Worm (Caenorhabditis elegans) whole organism, mixed stage, embryonic: Measurements from ENCODE around the gene F31B9.3.

Experiments used
- M03D4.4 ChIP-seq: sonication (generic microtip); optimal IDR thresholded peaks from 2 replicates; lab custom pipeline; 2017; ENCODE audit warnings: mild to moderate bottlenecking, missing genetic modification characterization, missing compliant biosample characterization
- bed-3 ChIP-seq: fragments of 200-800 bp; sonication (Bioruptor generic); optimal IDR thresholded peaks from 3 replicates; lab custom pipeline; 2018; ENCODE audit warnings: mild to moderate bottlenecking, missing genetic modification characterization, moderate library complexity, missing compliant biosample characterization
- blmp-1 ChIP-seq: fragments of 150-350 bp; optimal IDR thresholded peaks from 2 replicates; lab custom pipeline; 2014; ENCODE audit warnings: missing biosample characterization, missing genetic modification characterization
- ceh-39 ChIP-seq: fragments of 150-350 bp; optimal IDR thresholded peaks from 2 replicates; lab custom pipeline; 2014; ENCODE audit warnings: missing biosample characterization, missing genetic modification characterization
- ceh-83 ChIP-seq: fragments of 200-800 bp; sonication (Bioruptor generic); optimal IDR thresholded peaks from 2 replicates; lab custom pipeline; 2018; ENCODE audit warnings: mild to moderate bottlenecking, missing genetic modification characterization, missing compliant biosample characterization
- ces-1 ChIP-seq: fragments of 150-350 bp; optimal IDR thresholded peaks from 2 replicates; lab custom pipeline; 2014; ENCODE audit warnings: missing biosample characterization, missing genetic modification reagents, missing genetic modification characterization
- cnd-1 ChIP-seq: fragments of 200-800 bp; sonication (Bioruptor generic); optimal IDR thresholded peaks from 2 replicates; lab custom pipeline; 2018; ENCODE audit warnings: mild to moderate bottlenecking, missing genetic modification characterization, missing compliant biosample characterization
- drap-1 ChIP-seq: fragments of 200-800 bp; sonication (Bioruptor generic); optimal IDR thresholded peaks from 3 replicates; lab custom pipeline; 2018; ENCODE audit warnings: mild to moderate bottlenecking, missing genetic modification characterization, missing compliant biosample characterization
- elt-3 ChIP-seq: fragments of 150-350 bp; optimal IDR thresholded peaks from 2 replicates; lab custom pipeline; 2014; ENCODE audit warnings: missing biosample characterization, missing genetic modification characterization
- hlh-1 ChIP-seq: fragments of 150-350 bp; optimal IDR thresholded peaks from 2 replicates; lab custom pipeline; 2014; ENCODE audit warnings: missing biosample characterization, missing genetic modification reagents, missing genetic modification characterization
- lin-13 ChIP-seq: fragments of 150-350 bp; optimal IDR thresholded peaks from 2 replicates; lab custom pipeline; 2014; ENCODE audit warnings: missing biosample characterization, missing genetic modification characterization
- lin-32 ChIP-seq: fragments of 200-800 bp; sonication (Bioruptor generic); optimal IDR thresholded peaks from 2 replicates; lab custom pipeline; 2018; ENCODE audit warnings: mild to moderate bottlenecking, missing genetic modification characterization, missing compliant biosample characterization
- lsy-2 ChIP-seq: fragments of 150-350 bp; optimal IDR thresholded peaks from 2 replicates; lab custom pipeline; 2014; ENCODE audit warnings: missing biosample characterization, missing genetic modification characterization
- mab-5 ChIP-seq: fragments of 150-350 bp; optimal IDR thresholded peaks from 2 replicates; lab custom pipeline; 2014; ENCODE audit warnings: missing biosample characterization, missing genetic modification characterization
- mep-1 ChIP-seq: fragments of 150-350 bp; optimal IDR thresholded peaks from 2 replicates; lab custom pipeline; 2017; ENCODE audit warnings: missing biosample characterization, missing genetic modification reagents, missing genetic modification characterization, inconsistent platforms
- mls-2 ChIP-seq: sonication (generic microtip); optimal IDR thresholded peaks from 2 replicates; lab custom pipeline; 2016; ENCODE audit warnings: mild to moderate bottlenecking, missing genetic modification characterization, moderate library complexity, missing compliant biosample characterization
- nhr-2 ChIP-seq: fragments of 150-350 bp; optimal IDR thresholded peaks from 2 replicates; lab custom pipeline; 2014; ENCODE audit warnings: missing biosample characterization, missing genetic modification characterization
- nhr-237 ChIP-seq: fragments of 150-350 bp; optimal IDR thresholded peaks from 2 replicates; lab custom pipeline; 2014; ENCODE audit warnings: missing biosample characterization, missing genetic modification characterization
- nhr-28 ChIP-seq: fragments of 150-350 bp; optimal IDR thresholded peaks from 2 replicates; lab custom pipeline; 2014; ENCODE audit warnings: missing biosample characterization, missing genetic modification characterization
- nhr-76 ChIP-seq: sonication (generic microtip); optimal IDR thresholded peaks from 2 replicates; lab custom pipeline; 2017; ENCODE audit warnings: missing biosample characterization, missing genetic modification characterization
- sem-2 ChIP-seq: fragments of 200-800 bp; sonication (Bioruptor generic); optimal IDR thresholded peaks from 2 replicates; lab custom pipeline; 2018; ENCODE audit warnings: mild to moderate bottlenecking, missing genetic modification characterization, missing compliant biosample characterization
- snpc-4 ChIP-seq: fragments of 150-350 bp; optimal IDR thresholded peaks from 2 replicates; lab custom pipeline; 2014; ENCODE audit warnings: missing biosample characterization, missing genetic modification characterization
- sptf-1 ChIP-seq: sonication (generic microtip); optimal IDR thresholded peaks from 2 replicates; lab custom pipeline; 2017; ENCODE audit warnings: mild to moderate bottlenecking, missing genetic modification characterization, moderate library complexity, missing compliant biosample characterization
- unc-120 ChIP-seq: sonication (generic microtip); optimal IDR thresholded peaks from 2 replicates; lab custom pipeline; 2017; ENCODE audit warnings: missing genetic modification characterization, missing compliant biosample characterization; ENCODE audit not compliant: poor library complexity, severe bottlenecking
- unc-39 ChIP-seq: fragments of 150-350 bp; optimal IDR thresholded peaks from 2 replicates; lab custom pipeline; 2014; ENCODE audit warnings: missing biosample characterization, missing genetic modification characterization
- unc-62 ChIP-seq: fragments of 150-350 bp; optimal IDR thresholded peaks from 2 replicates; lab custom pipeline; 2014; ENCODE audit warnings: missing biosample characterization, missing genetic modification reagents, missing genetic modification characterization
- zip-8 ChIP-seq: fragments of 150-350 bp; optimal IDR thresholded peaks from 2 replicates; lab custom pipeline; 2014; ENCODE audit warnings: missing biosample characterization, missing genetic modification characterization
- ztf-11 ChIP-seq: fragments of 150-350 bp; optimal IDR thresholded peaks from 2 replicates; lab custom pipeline; 2014; ENCODE audit warnings: missing biosample characterization, missing genetic modification characterization

Gene F31B9.3

DNA sequence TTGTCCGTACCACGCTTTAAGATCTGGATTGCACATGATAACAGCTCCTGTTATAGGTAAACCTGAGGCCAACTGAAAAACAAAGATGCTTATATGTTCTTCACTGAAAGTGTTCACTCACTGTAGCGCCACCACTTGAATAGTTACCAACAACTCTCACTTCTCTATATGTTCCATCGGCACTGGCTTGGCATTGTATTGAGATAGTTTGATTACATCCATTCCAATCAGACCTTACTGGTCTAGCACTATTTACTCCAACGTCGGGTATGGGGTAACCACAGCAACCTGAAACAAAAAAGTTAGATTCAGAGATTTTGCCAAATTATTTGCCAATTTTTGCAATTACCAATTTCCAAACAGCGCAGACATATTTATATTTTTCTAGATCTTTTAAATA lies 7.8 kb upstream of the F31B9.3 start:
- TF ChIP-seq ces-1 (GFP tag; lab: Kevin White, UChicago) = no peak
- TF ChIP-seq M03D4.4 (tag; lab: Kevin White, UChicago) = no peak
- no peak for TF ChIP-seq snpc-4 (tag; lab: Kevin White, UChicago)
- TF ChIP-seq mep-1 = no peak
- no peak for TF ChIP-seq nhr-237 (tag; lab: Kevin White, UChicago)
- no peak for TF ChIP-seq ceh-83
- no peak for TF ChIP-seq cnd-1
- no peak for TF ChIP-seq unc-39 (tag; lab: Kevin White, UChicago)
- TF ChIP-seq unc-120 (tag; lab: Kevin White, UChicago) = no peak
- TF ChIP-seq nhr-2 = no peak
- no peak for TF ChIP-seq drap-1 (GFP tag; lab: Kevin White, UChicago)
- no peak for TF ChIP-seq ztf-11 (tag; lab: Kevin White, UChicago)
- no peak for TF ChIP-seq zip-8 (tag; lab: Kevin White, UChicago)

DNA sequence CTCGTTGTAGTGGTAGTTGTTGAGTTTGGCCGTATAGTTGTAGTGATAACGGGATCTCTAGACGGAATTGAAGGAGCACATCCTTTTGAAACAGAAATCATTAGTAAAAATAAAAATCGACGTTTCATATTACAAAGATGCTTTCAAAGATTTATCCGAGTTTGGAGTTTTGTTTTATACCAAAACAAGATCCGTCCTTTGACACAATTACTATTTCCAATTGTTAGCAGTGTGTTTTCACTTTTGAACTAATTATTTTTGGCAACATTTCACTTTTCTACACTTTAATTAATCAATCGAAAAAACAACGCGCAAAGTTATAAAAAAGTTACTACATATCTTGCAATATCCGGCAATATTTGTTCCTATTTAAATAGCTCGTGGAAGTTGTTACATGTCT lies 6.5 kb upstream of the F31B9.3 start, which contains the start of the genes F31B9.4 and F31B9.2:
TSS of gene F31B9.4 (minus strand) at position 101 of the 400 bp plus-strand sequence.
TSS of gene F31B9.2 (plus strand) at position 368 of the 400 bp plus-strand sequence.
- TF ChIP-seq unc-39 (tag; lab: Kevin White, UChicago) = no peak
- no peak for TF ChIP-seq nhr-28 (tag; lab: Kevin White, UChicago)

DNA sequence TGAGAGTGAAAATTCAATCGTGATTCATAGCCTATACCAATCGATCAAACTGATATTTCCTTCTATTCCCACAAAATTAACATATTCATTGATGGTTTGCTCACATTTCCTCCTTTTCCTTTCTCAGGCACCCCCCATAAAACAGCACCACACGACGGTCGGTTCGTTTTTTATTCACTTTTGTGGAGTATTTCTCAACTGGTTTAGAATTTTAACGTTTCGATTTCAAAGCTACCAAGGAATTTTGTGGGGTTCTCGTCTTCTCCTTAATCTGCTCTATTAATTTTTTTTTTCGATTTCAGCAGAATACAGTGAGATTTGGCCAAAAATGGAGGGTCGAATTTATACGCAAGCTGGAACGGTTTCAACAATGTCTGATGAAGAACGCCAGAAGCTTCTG lies 4.2 kb upstream of the F31B9.3 start, which contains the start of gene F31B9.7:
TSS of gene F31B9.7 (plus strand) at position 301 of the 400 bp plus-strand sequence.
- TF ChIP-seq lsy-2 (tag; lab: Kevin White, UChicago) (no peak), sem-2 (no peak), lin-13 (no peak), unc-120 (tag; lab: Kevin White, UChicago) (no peak), mab-5 (tag; lab: Kevin White, UChicago) (no peak), unc-39 (tag; lab: Kevin White, UChicago) (no peak), elt-3 (tag; lab: Kevin White, UChicago) (no peak), nhr-76 (tag; lab: Kevin White, UChicago) (no peak), bed-3 (no peak), ceh-39 (no peak), drap-1 (GFP tag; lab: Kevin White, UChicago) (no peak), M03D4.4 (tag; lab: Kevin White, UChicago) (no peak), ceh-83 (no peak), hlh-1 (no peak), sptf-1 (tag; lab: Kevin White, UChicago) (no peak), unc-62 (GFP tag; lab: Kevin White, UChicago) (no peak), lin-32 (GFP tag; lab: Kevin White, UChicago) (no peak)

DNA sequence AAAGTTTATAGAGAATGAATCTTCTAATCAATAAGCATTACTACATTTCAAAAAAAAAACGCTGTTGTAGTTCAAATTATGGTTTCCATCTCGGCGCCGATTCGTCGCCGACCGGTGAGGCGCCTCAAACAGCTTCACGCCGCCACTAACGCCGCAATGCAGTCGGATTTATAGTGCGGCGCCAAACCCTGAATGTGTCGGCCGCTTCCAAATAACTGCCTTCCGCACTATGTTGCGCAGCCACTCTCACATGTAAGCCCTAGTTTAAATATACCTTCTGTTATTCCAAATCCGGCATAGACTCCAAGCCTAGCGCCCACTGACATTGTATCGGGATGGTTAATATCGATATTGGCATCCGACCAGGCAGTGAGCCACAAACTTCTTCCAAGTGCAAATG lies 9.3 kb downstream of the F31B9.3 start:
- TF ChIP-seq elt-3 (tag; lab: Kevin White, UChicago) (no peak), nhr-237 (tag; lab: Kevin White, UChicago) (no peak), hlh-1 (no peak), mep-1 (no peak), mab-5 (tag; lab: Kevin White, UChicago) (no peak), M03D4.4 (tag; lab: Kevin White, UChicago) (no peak), blmp-1 (tag; lab: Kevin White, UChicago) (no peak), mls-2 (tag; lab: Kevin White, UChicago) (no peak), lsy-2 (tag; lab: Kevin White, UChicago) (no peak), ztf-11 (tag; lab: Kevin White, UChicago) (no peak), bed-3 (no peak), unc-62 (GFP tag; lab: Kevin White, UChicago) (no peak), nhr-28 (tag; lab: Kevin White, UChicago) (no peak), sem-2 (no peak)

DNA sequence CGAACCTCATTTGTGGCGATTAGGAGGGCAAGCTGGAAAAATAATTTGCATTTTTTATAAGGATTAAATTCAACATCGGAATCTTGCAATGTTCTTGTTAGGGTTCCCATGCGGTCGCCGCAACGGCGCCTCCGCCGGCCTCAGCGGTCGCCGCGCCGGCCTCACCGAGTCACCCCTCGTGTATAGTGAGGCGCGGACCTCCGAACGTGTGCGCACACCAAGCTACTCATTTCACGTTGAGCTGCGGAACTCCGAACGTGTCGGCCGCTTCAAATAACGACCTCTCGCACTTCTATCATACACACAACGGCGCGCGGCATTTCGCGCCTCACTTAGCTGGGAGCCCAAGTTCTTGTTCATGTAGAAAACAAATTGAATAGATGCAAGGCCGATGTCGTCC lies 14.3 kb downstream of the F31B9.3 start:
- TF ChIP-seq lsy-2 (tag; lab: Kevin White, UChicago) (no peak), snpc-4 (tag; lab: Kevin White, UChicago) (no peak)

DNA sequence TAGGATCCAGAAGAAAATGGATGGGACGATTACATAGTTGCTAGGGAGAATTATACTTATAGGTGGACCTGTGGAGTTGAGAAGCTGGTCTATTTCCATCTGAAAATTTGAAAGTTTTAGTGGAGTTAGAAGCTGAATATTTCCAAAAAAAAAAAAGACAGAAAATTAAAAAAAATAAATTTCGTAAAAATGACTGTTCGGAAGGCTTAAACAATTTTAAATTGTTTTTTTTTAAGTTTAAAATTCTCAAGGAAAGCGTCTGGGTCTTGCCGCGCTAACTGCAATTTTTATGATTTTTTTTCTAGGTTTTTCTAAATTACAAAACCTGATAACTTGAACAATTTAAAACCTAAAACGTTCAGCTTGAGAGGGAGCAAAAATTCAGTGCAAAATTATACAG lies 15.7 kb downstream of the F31B9.3 start, which contains the start of gene mrp-3:
TSS of gene mrp-3 (minus strand) at position 101 of the 400 bp plus-strand sequence.
- TF ChIP-seq lsy-2 (tag; lab: Kevin White, UChicago) (no peak), ceh-39 (no peak)
